1 fruit fly cellular context compared by ENCODE assay signal in genomic region chrX:621132-621555, dm6.
TF ChIP-seq lines count a peak whose summit lies in the region.

Gene CG13365, minus strand, starts transcription at chrX:621215.
Gene Vsp37A, plus strand, starts transcription at chrX:621530.

TF ChIP-seq in whole organism, embryonic, 481 proteins besides CTCF, POLR2A, EP300 and RAD21 (continued from another document):
- TF ChIP-seq dati (GFP tag; IDR thresholded peaks at IDR 0.05; lab: Robert Waterston, UW) (no peak), Dp (GFP tag; optimal IDR thresholded peaks at IDR 0.05; lab: Kevin White, UChicago) (peak; percentile 34), Dek (tag; optimal IDR thresholded peaks at IDR 0.05; lab: Kevin White, UChicago) (peak; percentile 4), CG13894 (tag; optimal IDR thresholded peaks at IDR 0.05; lab: Kevin White, UChicago) (peak; percentile 40), crol (GFP tag; IDR thresholded peaks at IDR 0.05; lab: Robert Waterston, UW) (no peak), CG31441 (GFP tag; IDR thresholded peaks at IDR 0.05; lab: Robert Waterston, UW) (0 out of 2 replicates have a peak, but pooled peaks have one; percentile 26), CG13123 (GFP tag; optimal IDR thresholded peaks at IDR 0.05; lab: Kevin White, UChicago) (peak; percentile 7), HmgD (GFP tag; optimal IDR thresholded peaks at IDR 0.05; lab: Kevin White, UChicago) (peak; percentile 14), caup (GFP tag; optimal IDR thresholded peaks at IDR 0.05; lab: Kevin White, UChicago; ENCODE audit: severe bottlenecking) (peak; percentile 3), luna (GFP tag; optimal IDR thresholded peaks at IDR 0.05; lab: Kevin White, UChicago) (no peak), Myb (GFP tag; optimal IDR thresholded peaks at IDR 0.05; lab: Kevin White, UChicago) (peak; percentile 66), Poxn (GFP tag; IDR thresholded peaks at IDR 0.05; lab: Robert Waterston, UW) (no peak), CG9797 (GFP tag; optimal IDR thresholded peaks at IDR 0.05; lab: Kevin White, UChicago) (peak; percentile 41), hkb (optimal IDR thresholded peaks at IDR 0.05; lab: Kevin White, UChicago) (peak; percentile 84), hkb (GFP tag; IDR thresholded peaks at IDR 0.05; lab: Robert Waterston, UW) (peak; percentile 52), tin (GFP tag; optimal IDR thresholded peaks at IDR 0.05; lab: Kevin White, UChicago) (peak; percentile 36), wdn (GFP tag; IDR thresholded peaks at IDR 0.05; lab: Robert Waterston, UW) (no peak), CG12236 (GFP tag; optimal IDR thresholded peaks at IDR 0.05; lab: Kevin White, UChicago) (no peak), CG17328 (GFP tag; IDR thresholded peaks at IDR 0.05; lab: Robert Waterston, UW) (peak; percentile 37; the same call in 1 of the 2 replicates), Doc3 (GFP tag; IDR thresholded peaks at IDR 0.05; lab: Robert Waterston, UW; ENCODE audit: partially characterized antibody) (no peak), BEAF-32 (GFP tag; optimal IDR thresholded peaks at IDR 0.05; lab: Kevin White, UChicago) (peak; percentile 55), Hsf (GFP tag; optimal IDR thresholded peaks at IDR 0.05; lab: Kevin White, UChicago) (peak; percentile 51), Nf-YC (tag; optimal IDR thresholded peaks at IDR 0.05; lab: Kevin White, UChicago) (peak; percentile 55), NC2α (GFP tag; optimal IDR thresholded peaks at IDR 0.05; lab: Kevin White, UChicago) (no peak), D19B (GFP tag; optimal IDR thresholded peaks at IDR 0.05; lab: Kevin White, UChicago) (no peak), da (GFP tag; optimal IDR thresholded peaks at IDR 0.05; lab: Kevin White, UChicago) (peak; percentile 38), twi (tag; optimal IDR thresholded peaks at IDR 0.05; lab: Kevin White, UChicago) (peak; percentile 10), CG3995 (GFP tag; optimal IDR thresholded peaks at IDR 0.05; lab: Kevin White, UChicago) (peak; percentile 74), nmo (GFP tag; optimal IDR thresholded peaks at IDR 0.05; lab: Kevin White, UChicago) (peak; percentile 60), phol (tag; optimal IDR thresholded peaks at IDR 0.05; lab: Kevin White, UChicago) (peak; percentile 50), CG18764 (GFP tag; optimal IDR thresholded peaks at IDR 0.05; lab: Kevin White, UChicago) (peak; percentile 4), tgo (GFP tag; IDR thresholded peaks at IDR 0.05; lab: Robert Waterston, UW) (peak; percentile 31; the same call in 2 of the 3 replicates), Sry-δ (GFP tag; optimal IDR thresholded peaks at IDR 0.05; lab: Kevin White, UChicago) (peak; percentile 65)
